Worm (Caenorhabditis elegans) whole organism, L2 larva: ENCODE measurements around the gene mrp-5.

Source experiments
- C34F6.9 ChIP-seq: fragments of 150-350 bp; optimal IDR thresholded peaks from 2 replicates; lab custom pipeline; 2014; ENCODE audit warnings: missing biosample characterization, missing genetic modification characterization
- F13H6.1 ChIP-seq: sonication (generic microtip); optimal IDR thresholded peaks from 2 replicates; lab custom pipeline; 2016; ENCODE audit warnings: missing genetic modification characterization, missing compliant biosample characterization
- R02D3.7 ChIP-seq: fragments of 150-350 bp; optimal IDR thresholded peaks from 2 replicates; lab custom pipeline; 2014; ENCODE audit warnings: missing biosample characterization, missing genetic modification characterization
- Y55F3AM.14 ChIP-seq: fragments of 200-800 bp; sonication (Bioruptor generic); optimal IDR thresholded peaks from 2 replicates; lab custom pipeline; 2018; ENCODE audit warnings: mild to moderate bottlenecking, missing genetic modification characterization, missing compliant biosample characterization
- ZK546.5 ChIP-seq: sonication (generic microtip); optimal IDR thresholded peaks from 2 replicates; lab custom pipeline; 2017; ENCODE audit warnings: missing biosample characterization, missing genetic modification characterization
- aly-2 ChIP-seq: fragments of 150-350 bp; optimal IDR thresholded peaks from 2 replicates; lab custom pipeline; 2014; ENCODE audit warnings: missing biosample characterization, missing genetic modification characterization
- ama-1 ChIP-seq: fragments of 150-350 bp; optimal IDR thresholded peaks from 2 replicates; lab custom pipeline; 2018; ENCODE audit warnings: inconsistent platforms
- blmp-1 ChIP-seq: sonication (generic microtip); optimal IDR thresholded peaks from 2 replicates; lab custom pipeline; 2017; ENCODE audit warnings: missing genetic modification characterization, mild to moderate bottlenecking, missing compliant biosample characterization, antibody characterized with exemption, moderate library complexity; ENCODE audit not compliant: insufficient read depth
- ceh-16 ChIP-seq: fragments of 150-350 bp; optimal IDR thresholded peaks from 2 replicates; lab custom pipeline; 2014; ENCODE audit warnings: missing biosample characterization, missing genetic modification characterization
- ceh-82 ChIP-seq: fragments of 150-350 bp; optimal IDR thresholded peaks from 2 replicates; lab custom pipeline; 2014; ENCODE audit warnings: missing biosample characterization, missing genetic modification characterization
- crh-2 ChIP-seq: sonication (generic microtip); optimal IDR thresholded peaks from 2 replicates; lab custom pipeline; 2017; ENCODE audit warnings: missing biosample characterization, missing genetic modification characterization
- dmd-4 ChIP-seq: sonication (generic microtip); optimal IDR thresholded peaks from 2 replicates; lab custom pipeline; 2017; ENCODE audit warnings: missing biosample characterization, missing genetic modification characterization
- egl-27 ChIP-seq: sonication (generic microtip); optimal IDR thresholded peaks from 3 replicates; lab custom pipeline; 2017; ENCODE audit warnings: missing biosample characterization, missing genetic modification reagents, missing genetic modification characterization
- elt-3 ChIP-seq: sonication (generic microtip); optimal IDR thresholded peaks from 2 replicates; lab custom pipeline; 2017; ENCODE audit warnings: missing biosample characterization, missing genetic modification characterization
- gmeb-1 ChIP-seq: fragments of 150-350 bp; optimal IDR thresholded peaks from 2 replicates; lab custom pipeline; 2014; ENCODE audit warnings: missing biosample characterization, missing genetic modification characterization
- lin-11 ChIP-seq: fragments of 150-350 bp; sonication (generic microtip); optimal IDR thresholded peaks from 2 replicates; lab custom pipeline; 2014; ENCODE audit warnings: missing biosample characterization, missing genetic modification characterization, inconsistent platforms, mixed read lengths
- lin-13 ChIP-seq: fragments of 150-350 bp; optimal IDR thresholded peaks from 2 replicates; lab custom pipeline; 2014; ENCODE audit warnings: missing biosample characterization, missing genetic modification reagents, missing genetic modification characterization
- lin-39 ChIP-seq: fragments of 150-350 bp; optimal IDR thresholded peaks from 2 replicates; lab custom pipeline; 2014; ENCODE audit warnings: missing biosample characterization, missing genetic modification reagents, missing genetic modification characterization
- lsy-2 ChIP-seq, 2 experiments: fragments of 150-350 bp in 1 of 2; sonication (generic microtip) in 1 of 2; optimal IDR thresholded peaks; 2 replicates each; lab custom pipeline; 2014 to 2017; ENCODE audit warnings: missing biosample characterization in 2 of 2, missing genetic modification characterization in 2 of 2
- mab-5 ChIP-seq: fragments of 150-350 bp; optimal IDR thresholded peaks from 2 replicates; lab custom pipeline; 2014; ENCODE audit warnings: missing biosample characterization, missing genetic modification characterization
- mbf-1 ChIP-seq: sonication (generic microtip); optimal IDR thresholded peaks from 2 replicates; lab custom pipeline; 2017; ENCODE audit warnings: missing biosample characterization, missing genetic modification characterization
- mdl-1 ChIP-seq, 2 experiments: fragments of 150-350 bp in 1 of 2; sonication (generic microtip) in 1 of 2; optimal IDR thresholded peaks; 2 replicates each; lab custom pipeline; 2017; ENCODE audit warnings: missing biosample characterization in 2 of 2, missing genetic modification characterization in 2 of 2
- nhr-10 ChIP-seq: sonication (generic microtip); optimal IDR thresholded peaks from 2 replicates; lab custom pipeline; 2017; ENCODE audit warnings: missing biosample characterization, missing genetic modification characterization
- nhr-12 ChIP-seq: fragments of 150-350 bp; optimal IDR thresholded peaks from 2 replicates; lab custom pipeline; 2014; ENCODE audit warnings: missing biosample characterization, missing genetic modification characterization
- nhr-129 ChIP-seq: fragments of 150-350 bp; optimal IDR thresholded peaks from 2 replicates; lab custom pipeline; 2014; ENCODE audit warnings: missing biosample characterization, missing genetic modification characterization
- nhr-21 ChIP-seq: fragments of 150-350 bp; optimal IDR thresholded peaks from 2 replicates; lab custom pipeline; 2014; ENCODE audit warnings: missing biosample characterization, missing genetic modification characterization
- nhr-25 ChIP-seq: fragments of 150-350 bp; sonication (generic microtip); optimal IDR thresholded peaks from 3 replicates; lab custom pipeline; 2014; ENCODE audit warnings: missing biosample characterization, missing genetic modification characterization
- nhr-77 ChIP-seq: fragments of 150-350 bp; optimal IDR thresholded peaks from 2 replicates; lab custom pipeline; 2014; ENCODE audit warnings: missing biosample characterization, missing genetic modification characterization
- peb-1 ChIP-seq: fragments of 150-350 bp; optimal IDR thresholded peaks from 2 replicates; lab custom pipeline; 2014; ENCODE audit warnings: missing biosample characterization, missing genetic modification characterization
- sem-4 ChIP-seq: fragments of 150-350 bp; optimal IDR thresholded peaks from 2 replicates; lab custom pipeline; 2014; ENCODE audit warnings: missing biosample characterization, missing genetic modification reagents, missing genetic modification characterization
- skn-1 ChIP-seq: sonication (generic microtip); optimal IDR thresholded peaks from 2 replicates; lab custom pipeline; 2017; ENCODE audit warnings: missing biosample characterization, missing genetic modification characterization
- sma-3 ChIP-seq: sonication (generic microtip); optimal IDR thresholded peaks from 2 replicates; lab custom pipeline; 2016; ENCODE audit warnings: missing genetic modification reagents, missing genetic modification characterization, missing compliant biosample characterization
- sma-9 ChIP-seq, 2 experiments: fragments of 150-350 bp in 1 of 2; sonication (generic microtip) in 1 of 2; optimal IDR thresholded peaks; 2 replicates each; lab custom pipeline; 2014 to 2016; ENCODE audit warnings: missing genetic modification characterization in 2 of 2, mild to moderate bottlenecking in 1 of 2, missing biosample characterization in 1 of 2, missing compliant biosample characterization in 1 of 2, missing genetic modification reagents in 1 of 2, moderate library complexity in 1 of 2
- unc-39 ChIP-seq: fragments of 150-350 bp; optimal IDR thresholded peaks from 2 replicates; lab custom pipeline; 2014; ENCODE audit warnings: missing biosample characterization, missing genetic modification characterization
- unc-55 ChIP-seq: fragments of 150-350 bp; sonication (generic microtip); optimal IDR thresholded peaks from 3 replicates; lab custom pipeline; 2014; ENCODE audit warnings: missing biosample characterization, missing genetic modification reagents, missing genetic modification characterization
- unc-62 ChIP-seq: fragments of 150-350 bp; optimal IDR thresholded peaks from 2 replicates; lab custom pipeline; 2014; ENCODE audit warnings: missing biosample characterization, missing genetic modification reagents, missing genetic modification characterization
- zag-1 ChIP-seq: fragments of 150-350 bp; optimal IDR thresholded peaks from 2 replicates; lab custom pipeline; 2014; ENCODE audit warnings: missing biosample characterization, missing genetic modification characterization
- ztf-1 ChIP-seq: fragments of 200-800 bp; sonication (Bioruptor generic); conservative IDR thresholded peaks from 2 replicates; pipeline ENCODE4 v1.3.6; 2022; ENCODE audit warnings: missing genetic modification characterization, missing compliant biosample characterization
- ztf-4 ChIP-seq: fragments of 150-350 bp; optimal IDR thresholded peaks from 2 replicates; lab custom pipeline; 2014; ENCODE audit warnings: missing biosample characterization, missing genetic modification characterization

mrp-5 gene

DNA sequence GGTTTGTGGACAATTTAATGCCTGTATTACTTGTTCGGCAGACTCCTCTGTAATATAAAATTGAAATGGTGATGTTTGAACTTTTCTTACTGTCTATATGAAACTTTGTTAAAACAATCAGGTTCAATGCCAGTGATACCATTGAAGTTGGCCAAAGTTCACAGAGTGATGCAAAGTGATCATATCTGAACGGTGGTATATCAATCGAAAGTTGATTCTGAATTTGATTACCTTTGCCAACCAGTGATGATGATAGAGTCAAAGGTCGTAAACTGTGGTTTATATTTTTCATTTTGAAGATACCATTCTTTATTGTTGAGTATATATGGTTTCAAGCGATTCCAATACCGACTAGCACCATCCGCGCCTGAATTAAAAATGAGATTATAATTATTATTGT, 42.7 kb downstream of the mrp-5 start:
- TF ChIP-seq nhr-12 (tag; lab: Kevin White, UChicago) (no peak), unc-55 (no peak), sma-9 (GFP tag; optimal IDR thresholded peaks at IDR 0.05; lab: Kevin White, UChicago) (peak; percentile 38), sma-9 (tag; optimal IDR thresholded peaks at IDR 0.05; lab: Kevin White, UChicago) (no peak), blmp-1 (tag; lab: Kevin White, UChicago) (peak; percentile 55), unc-62 (GFP tag; lab: Kevin White, UChicago) (no peak), mbf-1 (tag; lab: Kevin White, UChicago) (no peak), ztf-1 (GFP tag; lab: Robert Waterston, UW) (no peak), ztf-4 (no peak)
- TF ChIP-seq, all 48 proteins: peak for 2

DNA sequence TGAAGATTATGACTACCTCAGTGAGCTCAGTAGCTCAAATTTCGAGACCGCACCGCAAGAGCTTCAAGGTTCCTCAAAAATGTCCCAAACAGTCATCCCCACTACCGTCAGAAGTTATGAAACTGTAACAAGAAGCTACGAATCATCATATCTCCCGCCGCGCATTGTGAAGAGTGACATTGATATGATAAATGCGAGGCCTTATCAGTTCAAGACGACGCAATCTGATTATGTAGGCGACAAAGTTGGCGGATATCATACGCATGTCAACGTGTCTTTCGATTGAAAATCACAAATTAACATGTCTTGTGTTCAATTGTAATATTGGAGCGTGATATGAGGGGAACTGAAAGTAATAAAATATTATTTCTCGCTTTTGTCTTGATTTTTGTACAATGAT, 45.6 kb downstream of the mrp-5 start:
- TF ChIP-seq lsy-2 (tag; optimal IDR thresholded peaks at IDR 0.05; lab: Kevin White, UChicago) (no peak), mab-5 (tag; lab: Kevin White, UChicago) (no peak), egl-27 (no peak), nhr-25 (tag; lab: Kevin White, UChicago) (no peak), zag-1 (no peak), unc-55 (no peak), ceh-82 (no peak), nhr-12 (tag; lab: Kevin White, UChicago) (no peak), mdl-1 (tag; optimal IDR thresholded peaks at IDR 0.05; lab: Kevin White, UChicago) (no peak), R02D3.7 (tag; lab: Kevin White, UChicago) (no peak), ama-1 (no peak), ztf-1 (GFP tag; lab: Robert Waterston, UW) (no peak)
- TF ChIP-seq, all 48 proteins: peak for 0

- no peak for TF ChIP-seq unc-39 (tag; lab: Kevin White, UChicago)
- no peak for TF ChIP-seq lin-39 (tag; lab: Kevin White, UChicago)
- no peak for TF ChIP-seq nhr-25 (tag; lab: Kevin White, UChicago)
- no peak for TF ChIP-seq lin-11
- no peak for TF ChIP-seq skn-1
- TF ChIP-seq ceh-16 (tag; lab: Kevin White, UChicago) = no peak
- TF ChIP-seq nhr-21 = no peak
- no peak for TF ChIP-seq peb-1 (tag; lab: Kevin White, UChicago)
Measured at ce11 chrX:14898205-14898604, 47.9 kb downstream of the mrp-5 start, which contains the start of gene lips-8. Gene lips-8 (plus strand): TSS chrX:14898505.

- no peak for TF ChIP-seq ztf-4
- TF ChIP-seq unc-55 = no peak
- TF ChIP-seq F13H6.1 (tag; lab: Kevin White, UChicago) = no peak
- no peak for TF ChIP-seq lin-11
- TF ChIP-seq crh-2 = no peak
- TF ChIP-seq nhr-129 (tag; lab: Kevin White, UChicago) = no peak
Measured at ce11 chrX:14897192-14897591, 48.9 kb downstream of the mrp-5 start.

DNA sequence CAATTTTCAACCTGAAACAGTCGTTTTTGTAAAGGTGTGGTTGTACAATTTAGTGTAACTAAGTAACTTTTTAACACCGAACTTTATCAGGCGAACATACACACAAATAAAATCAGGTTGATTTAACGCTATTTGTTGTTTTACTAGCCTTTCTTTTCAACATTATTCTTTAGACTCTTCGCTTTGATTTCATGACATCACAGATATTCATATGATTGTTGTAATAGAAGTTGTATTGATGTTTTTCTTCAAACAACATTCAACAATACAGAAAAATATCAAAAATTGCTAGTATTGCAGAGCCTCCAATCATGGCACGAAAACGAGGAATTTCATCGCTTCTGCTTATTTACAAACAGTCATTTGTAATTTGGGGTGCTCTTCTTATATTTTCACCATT, 51.3 kb downstream of the mrp-5 start, which contains the start of gene nac-1:
TSS of gene nac-1 (plus strand) at position 301 of the 400 bp plus-strand sequence.
- no peak for TF ChIP-seq blmp-1 (tag; lab: Kevin White, UChicago)

DNA sequence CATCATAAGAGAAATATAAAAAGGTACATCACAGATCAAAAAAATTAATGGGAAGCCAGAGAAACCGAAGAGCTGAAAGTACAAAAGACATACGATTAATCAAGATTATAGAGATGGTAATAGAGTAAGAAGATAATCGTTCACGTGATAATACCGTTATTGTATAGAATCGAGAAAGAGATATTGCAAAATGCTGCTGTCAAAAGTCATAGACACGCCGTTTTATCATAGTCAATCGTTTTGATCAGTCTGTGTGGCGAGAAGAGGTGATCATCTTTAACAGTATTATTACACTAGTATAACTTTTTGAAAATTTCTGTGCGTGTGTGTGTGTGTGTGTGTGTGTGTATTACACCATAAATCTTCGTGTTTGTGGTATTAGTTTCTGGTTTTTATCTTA, 51.7 kb downstream of the mrp-5 start:
- peak; percentile 67 for TF ChIP-seq nhr-25 (tag; lab: Kevin White, UChicago)
- no peak for TF ChIP-seq peb-1 (tag; lab: Kevin White, UChicago)
- TF ChIP-seq ama-1 = no peak
- no peak for TF ChIP-seq C34F6.9
- TF ChIP-seq sma-9 (GFP tag; optimal IDR thresholded peaks at IDR 0.05; lab: Kevin White, UChicago) = peak; percentile 86
- TF ChIP-seq sma-9 (tag; optimal IDR thresholded peaks at IDR 0.05; lab: Kevin White, UChicago) = no peak
- no peak for TF ChIP-seq unc-39 (tag; lab: Kevin White, UChicago)
- TF ChIP-seq mab-5 (tag; lab: Kevin White, UChicago) = no peak
- no peak for TF ChIP-seq nhr-129 (tag; lab: Kevin White, UChicago)
- no peak for TF ChIP-seq Y55F3AM.14
- TF ChIP-seq ceh-82 = no peak
- TF ChIP-seq elt-3 (tag; lab: Kevin White, UChicago) = no peak
- no peak for TF ChIP-seq nhr-12 (tag; lab: Kevin White, UChicago)
- no peak for TF ChIP-seq ztf-4
- no peak for TF ChIP-seq lsy-2 (tag; optimal IDR thresholded peaks at IDR 0.05; lab: Kevin White, UChicago)
- TF ChIP-seq mbf-1 (tag; lab: Kevin White, UChicago) = no peak
- TF ChIP-seq ceh-16 (tag; lab: Kevin White, UChicago) = no peak
- no peak for TF ChIP-seq skn-1
- TF ChIP-seq sem-4 (tag; lab: Kevin White, UChicago) = no peak
- TF ChIP-seq crh-2 = peak; percentile 39
- no peak for TF ChIP-seq lin-13
- TF ChIP-seq zag-1 = no peak
- peak; percentile 76 for TF ChIP-seq blmp-1 (tag; lab: Kevin White, UChicago)
- TF ChIP-seq sma-3 = peak; percentile 71
- TF ChIP-seq ztf-1 (GFP tag; lab: Robert Waterston, UW) = no peak
- peak; percentile 61 for TF ChIP-seq nhr-21
- no peak for TF ChIP-seq egl-27
- TF ChIP-seq aly-2 (tag; lab: Kevin White, UChicago) = no peak
- TF ChIP-seq nhr-10 (tag; lab: Kevin White, UChicago) = no peak
- peak; percentile 8 for TF ChIP-seq gmeb-1
- TF ChIP-seq lin-11 = no peak
- no peak for TF ChIP-seq dmd-4
- TF ChIP-seq nhr-77 (tag; lab: Kevin White, UChicago) = no peak
- TF ChIP-seq ZK546.5 (tag; lab: Kevin White, UChicago) = no peak
- peak in 1 of 2 experiments; percentile 26 for TF ChIP-seq mdl-1 (tag; optimal IDR thresholded peaks at IDR 0.05; lab: Kevin White, UChicago)
